Comparison of ENCODE assay signal across 2 fruit fly cellular contexts in genomic region chr3L:7091331-7091904, dm6.
TF ChIP-seq lines count a peak whose summit lies in the region.

No protein-coding gene starts in this region.

- no peak for TF ChIP-seq CTCF in whole organism, embryonic (GFP tag; optimal IDR thresholded peaks at IDR 0.05; lab: Kevin White, UChicago)

TF ChIP-seq in whole organism, embryonic, 481 proteins besides CTCF, POLR2A, EP300 and RAD21:
- TF ChIP-seq ci (GFP tag; IDR thresholded peaks at IDR 0.05; lab: Robert Waterston, UW) (peak; percentile 33; the same call in 1 of the 3 replicates), hb (GFP tag; IDR thresholded peaks at IDR 0.05; lab: Robert Waterston, UW; ENCODE audit: partially characterized antibody) (0 out of 3 replicates have a peak, but pooled peaks have one; percentile 19), CG13894 (tag; optimal IDR thresholded peaks at IDR 0.05; lab: Kevin White, UChicago) (peak; percentile 9), Hey (tag; optimal IDR thresholded peaks at IDR 0.05; lab: Kevin White, UChicago) (no peak), croc (GFP tag; conservative IDR thresholded peaks at IDR 0.05; lab: Robert Waterston, UW) (no peak)

TF ChIP-seq in whole organism, prepupa, 60 proteins besides CTCF, POLR2A, EP300 and RAD21:
- no peak for TF ChIP-seq lz (GFP tag; optimal IDR thresholded peaks at IDR 0.05; lab: Kevin White, UChicago)
- peak; percentile 62 for TF ChIP-seq svp (GFP tag; lab: Kevin White, UChicago)
- no peak for TF ChIP-seq Ets21C (GFP tag; optimal IDR thresholded peaks at IDR 0.05; lab: Kevin White, UChicago)
- TF ChIP-seq spab (GFP tag; optimal IDR thresholded peaks at IDR 0.05; lab: Kevin White, UChicago) = no peak
- TF ChIP-seq CG6276 (GFP tag; optimal IDR thresholded peaks at IDR 0.05; lab: Kevin White, UChicago) = no peak
- peak; percentile 90 for TF ChIP-seq Blimp-1 (GFP tag; optimal IDR thresholded peaks at IDR 0.05; lab: Kevin White, UChicago)
- TF ChIP-seq CG4318 (GFP tag; optimal IDR thresholded peaks at IDR 0.05; lab: Kevin White, UChicago) = no peak
- TF ChIP-seq CG6854 (GFP tag; optimal IDR thresholded peaks at IDR 0.05; lab: Kevin White, UChicago) = peak; percentile 0
- no peak for TF ChIP-seq OdsH (GFP tag; optimal IDR thresholded peaks at IDR 0.05; lab: Kevin White, UChicago)
- no peak for TF ChIP-seq CG10669 (GFP tag; optimal IDR thresholded peaks at IDR 0.05; lab: Kevin White, UChicago)

Comparison
In these comparisons a context has a peak if more than half of its experiments do, and no peak if none do; other contexts are left out.
1. Of the 7 proteins assayed by ChIP-seq in both whole organism, embryonic and whole organism, prepupa: peak only in whole organism, embryonic: none; only in whole organism, prepupa: Blimp-1 and CG6854; in both: none; in neither: 5.